Worm (Caenorhabditis elegans) whole organism, dauer: ENCODE data around the gene gyg-1.

Experiments used
- unc-62 ChIP-seq: sonication (generic microtip); optimal IDR thresholded peaks from 2 replicates; lab custom pipeline; 2017; ENCODE audit warnings: missing biosample characterization, missing genetic modification reagents, missing genetic modification characterization

The gyg-1 gene

DNA sequence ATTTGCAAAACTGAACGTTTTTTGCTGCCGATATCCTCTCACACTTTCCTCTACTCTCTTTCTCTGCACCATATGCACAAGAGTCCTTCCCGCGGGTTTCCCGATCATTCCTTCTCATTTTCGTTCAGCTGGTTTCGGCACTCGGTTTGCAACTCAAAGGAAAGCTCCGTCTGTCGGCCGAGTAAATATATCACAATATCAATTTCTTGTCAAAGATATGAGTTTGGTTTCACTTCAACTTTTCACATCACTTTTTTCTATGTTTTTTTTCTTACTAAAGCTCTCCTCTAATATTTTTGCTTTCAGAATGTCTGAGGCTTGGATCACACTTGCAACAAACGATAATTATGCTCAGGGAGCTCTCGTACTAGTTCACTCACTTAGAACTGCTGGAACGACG is at the start of gene gyg-1:
Gene gyg-1, plus strand, starts transcription at position 301 of the 400 bp plus-strand sequence.
- no peak for TF ChIP-seq unc-62 (GFP tag; lab: Kevin White, UChicago)

DNA sequence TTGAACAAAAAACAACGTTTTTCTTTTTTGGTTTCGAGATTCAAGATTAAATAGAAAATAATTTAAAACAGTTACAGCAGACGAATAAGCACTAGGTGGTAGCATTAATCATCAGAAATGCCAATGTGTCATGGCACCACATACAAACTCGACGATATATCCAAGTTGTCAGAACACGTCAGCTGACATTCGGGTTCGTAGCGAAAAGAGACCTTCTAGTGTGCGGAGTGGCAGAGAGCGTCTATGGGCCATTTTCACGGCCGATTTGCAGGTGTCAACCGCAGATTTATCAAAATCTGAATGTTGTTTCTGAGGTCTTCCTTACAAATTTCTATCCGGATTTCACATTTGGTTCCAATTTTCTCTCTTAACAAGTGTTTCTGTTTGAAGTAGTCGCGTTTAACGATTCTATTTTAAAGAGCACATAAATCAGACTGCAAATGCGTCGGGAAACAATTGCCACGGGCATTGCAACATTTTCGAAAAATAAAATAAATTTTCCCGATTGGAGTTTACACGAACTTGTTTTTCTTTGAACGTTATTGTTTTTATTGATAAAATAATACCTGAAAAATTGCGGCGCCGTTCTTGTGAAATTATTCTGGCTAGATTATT is 49.3 kb upstream of the gyg-1 start:
- no peak for TF ChIP-seq unc-62 (GFP tag; lab: Kevin White, UChicago)

DNA sequence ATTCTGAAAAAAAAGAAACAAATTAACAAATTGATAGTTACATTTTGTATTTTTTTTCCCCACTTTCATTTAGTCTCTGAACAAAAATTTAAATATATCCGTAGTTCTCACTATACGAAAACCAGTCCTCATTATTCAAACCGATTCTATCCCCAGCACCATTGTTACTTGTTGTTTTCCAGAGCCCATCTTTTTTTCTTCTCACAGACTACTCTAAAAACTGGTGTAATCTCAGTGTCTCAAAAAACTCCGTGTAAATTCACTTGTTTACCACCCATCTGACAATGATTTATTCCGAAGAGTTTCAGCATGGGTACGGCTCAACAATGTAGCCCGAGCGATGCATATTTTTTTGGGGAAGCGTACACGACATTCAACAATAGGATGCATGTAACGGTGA is 48.4 kb upstream of the gyg-1 start, which contains the start of gene C12D12.3:
Gene C12D12.3, plus strand, starts transcription at position 301 of the 400 bp plus-strand sequence.
- TF ChIP-seq unc-62 (GFP tag; lab: Kevin White, UChicago) = no peak

DNA sequence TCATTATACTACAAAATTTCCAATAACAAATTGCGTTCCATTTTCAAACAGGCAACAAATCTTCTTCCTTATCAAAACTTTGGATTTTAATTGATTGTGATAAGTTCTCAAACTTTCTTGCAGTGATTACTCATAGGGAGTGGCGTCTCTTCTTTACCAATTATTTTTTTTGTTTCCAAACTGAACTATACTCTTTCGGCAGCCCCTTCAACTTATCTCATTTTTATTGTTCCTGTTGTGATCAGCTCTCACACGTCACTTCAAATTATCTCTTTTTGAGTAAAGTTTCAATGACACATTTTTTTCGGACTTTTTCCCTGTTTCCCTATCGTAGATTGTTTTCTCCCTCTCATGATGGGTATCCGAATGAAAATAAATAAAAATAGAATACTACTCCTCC is 45.0 kb upstream of the gyg-1 start:
- TF ChIP-seq unc-62 (GFP tag; lab: Kevin White, UChicago) = no peak

DNA sequence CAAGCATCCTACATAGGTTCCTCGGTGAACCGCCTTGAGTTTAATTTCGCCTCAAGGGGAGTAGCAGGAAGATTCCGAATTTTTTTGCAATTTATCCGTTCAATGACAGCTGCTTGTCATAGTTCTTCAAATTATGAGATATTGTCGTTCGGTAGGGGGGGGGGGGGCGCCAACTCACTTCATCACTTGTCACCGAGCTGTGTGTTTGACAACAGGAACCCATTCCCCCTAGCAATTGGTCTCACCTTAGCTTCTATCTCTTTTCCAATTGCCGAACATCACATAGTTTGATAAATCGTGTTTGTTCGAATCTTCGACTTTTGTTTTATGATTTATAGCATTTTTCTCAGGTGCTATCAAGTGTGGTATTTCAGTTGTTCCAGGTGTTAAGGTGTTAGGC is 42.8 kb upstream of the gyg-1 start:
- TF ChIP-seq unc-62 (GFP tag; lab: Kevin White, UChicago) = no peak

DNA sequence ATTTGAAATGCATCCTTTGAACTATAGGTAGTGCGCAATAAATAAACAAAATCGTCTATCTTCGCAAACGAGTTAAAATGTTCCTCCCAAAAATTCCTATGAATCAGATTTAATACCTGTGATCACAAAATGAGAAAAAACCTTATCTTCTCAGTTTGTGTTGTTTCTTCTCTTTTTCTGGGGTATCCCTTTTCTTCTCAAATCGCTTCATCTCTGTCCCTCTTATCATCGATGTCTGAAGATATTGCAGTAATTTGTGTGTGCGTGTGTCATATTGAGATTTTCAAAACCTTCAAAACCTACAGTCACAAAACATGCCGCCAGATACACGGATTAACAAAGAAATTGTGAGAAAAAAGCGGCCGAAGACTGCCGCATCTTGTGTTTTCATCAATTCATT is 41.7 kb upstream of the gyg-1 start, which contains the start of gene glt-1:
Gene glt-1, plus strand, starts transcription at position 251 of the 400 bp plus-strand sequence.
- no peak for TF ChIP-seq unc-62 (GFP tag; lab: Kevin White, UChicago)

DNA sequence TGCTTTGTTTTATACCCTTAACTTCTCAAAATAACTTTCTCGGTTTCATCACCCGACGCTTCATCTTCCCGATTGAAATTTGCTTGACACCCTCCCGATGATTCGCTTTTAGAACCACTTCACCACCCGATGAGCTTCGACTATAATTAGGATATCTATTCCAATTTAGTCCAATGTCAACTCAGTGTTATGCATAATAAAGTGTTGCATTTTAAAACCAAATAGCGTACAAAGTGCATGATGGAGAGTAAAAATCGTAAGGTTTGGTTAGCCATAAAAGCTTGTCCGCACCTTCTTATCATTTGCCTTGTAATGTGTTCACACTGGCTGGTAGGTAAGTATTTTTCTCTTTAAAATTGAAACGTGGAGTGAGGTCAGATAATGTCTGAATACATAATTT is 38.5 kb upstream of the gyg-1 start, which contains the start of gene C12D12.1:
Gene C12D12.1, plus strand, starts transcription at position 301 of the 400 bp plus-strand sequence.
- no peak for TF ChIP-seq unc-62 (GFP tag; lab: Kevin White, UChicago)

DNA sequence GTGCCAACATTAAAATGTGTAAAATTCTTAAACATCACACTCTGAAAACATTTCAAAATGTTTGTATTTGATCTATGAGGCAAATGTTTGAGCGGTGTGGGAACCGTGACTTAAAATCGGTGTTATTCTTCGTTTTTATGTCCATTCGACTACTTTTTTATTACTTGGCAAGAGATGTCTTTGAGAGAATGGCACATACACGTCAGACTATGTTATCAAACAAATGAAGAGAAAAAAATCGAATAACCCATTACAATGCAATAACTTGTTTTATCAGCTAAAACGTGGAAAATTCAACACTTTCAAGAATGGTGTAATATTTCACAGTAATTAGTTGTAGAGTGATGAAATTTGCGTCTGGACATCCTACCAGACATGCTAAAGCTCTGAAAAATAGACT is 37.6 kb upstream of the gyg-1 start:
- TF ChIP-seq unc-62 (GFP tag; lab: Kevin White, UChicago) = no peak

DNA sequence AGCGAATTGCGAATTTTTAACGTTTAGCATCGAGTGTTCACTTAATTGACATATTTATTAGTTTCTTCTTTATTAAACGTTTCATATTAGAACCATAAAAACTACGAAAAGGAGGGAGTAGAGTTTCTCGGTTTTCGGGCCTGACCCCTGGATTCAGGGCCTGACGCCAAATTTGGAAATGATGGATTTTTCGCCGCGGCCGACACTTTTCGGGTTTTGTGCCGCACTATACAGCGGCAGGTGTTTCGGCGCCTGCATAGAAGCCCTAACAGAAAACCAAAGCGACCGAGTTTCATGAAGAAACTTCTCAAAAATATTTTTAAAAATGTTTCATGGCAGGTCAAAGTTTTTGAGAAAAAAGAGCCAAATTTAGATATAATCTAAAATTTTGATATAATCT is 37.1 kb upstream of the gyg-1 start:
- TF ChIP-seq unc-62 (GFP tag; lab: Kevin White, UChicago) = no peak

DNA sequence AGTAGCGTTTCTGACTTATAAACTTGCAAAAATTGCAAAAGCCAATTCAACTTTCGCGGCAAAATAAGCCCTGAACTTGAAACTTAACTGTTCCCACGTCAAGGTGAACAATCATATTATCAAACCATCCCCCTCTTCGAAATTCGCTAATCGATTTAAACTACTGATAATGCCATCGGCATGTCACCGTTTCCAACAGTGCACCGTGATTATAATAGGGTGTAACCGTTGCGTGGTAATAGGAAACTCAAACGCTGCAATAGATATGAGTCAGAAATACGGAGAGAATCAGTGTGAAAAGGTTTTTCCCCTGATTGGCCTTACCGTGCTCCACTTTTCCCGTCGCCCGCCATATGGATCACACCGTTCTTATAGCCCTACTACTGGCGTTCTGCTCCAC is 36.5 kb upstream of the gyg-1 start:
- no peak for TF ChIP-seq unc-62 (GFP tag; lab: Kevin White, UChicago)

DNA sequence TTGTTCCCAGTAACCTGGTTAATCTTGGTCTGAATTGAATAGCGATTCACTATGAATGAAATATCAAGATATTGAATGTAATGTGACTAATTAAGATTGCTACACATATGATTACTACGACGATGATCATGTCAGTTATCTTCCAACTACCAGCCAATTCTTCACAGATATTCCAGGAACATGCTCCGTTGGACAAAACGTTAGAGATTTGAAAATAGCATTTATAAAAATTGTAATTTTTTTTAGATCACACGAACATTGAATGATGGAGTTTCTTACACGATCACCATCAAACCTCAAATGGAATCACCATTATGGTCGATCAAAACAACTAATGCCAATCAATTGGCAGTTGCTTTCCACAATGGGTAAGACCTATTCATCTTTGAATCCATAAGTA is 34.4 kb upstream of the gyg-1 start:
- no peak for TF ChIP-seq unc-62 (GFP tag; lab: Kevin White, UChicago)

DNA sequence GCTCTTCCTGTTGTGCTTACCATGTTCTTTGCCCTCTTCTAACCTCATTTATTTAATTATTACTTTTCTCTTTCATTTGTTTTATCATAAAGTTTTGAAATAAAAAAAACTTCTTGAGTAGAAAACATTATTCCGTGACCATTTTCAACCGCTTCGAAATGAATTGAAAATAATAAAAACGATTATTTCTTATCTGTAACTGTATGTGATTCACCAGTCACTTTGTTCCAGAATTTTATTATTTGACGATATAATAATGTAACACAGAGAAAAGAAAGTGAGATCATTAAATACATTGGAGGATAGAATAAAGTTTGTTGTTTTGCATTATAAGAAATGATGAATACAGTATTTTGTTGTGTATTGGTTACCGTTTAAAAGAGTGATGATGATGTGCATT is 32.4 kb upstream of the gyg-1 start:
- TF ChIP-seq unc-62 (GFP tag; lab: Kevin White, UChicago) = no peak

DNA sequence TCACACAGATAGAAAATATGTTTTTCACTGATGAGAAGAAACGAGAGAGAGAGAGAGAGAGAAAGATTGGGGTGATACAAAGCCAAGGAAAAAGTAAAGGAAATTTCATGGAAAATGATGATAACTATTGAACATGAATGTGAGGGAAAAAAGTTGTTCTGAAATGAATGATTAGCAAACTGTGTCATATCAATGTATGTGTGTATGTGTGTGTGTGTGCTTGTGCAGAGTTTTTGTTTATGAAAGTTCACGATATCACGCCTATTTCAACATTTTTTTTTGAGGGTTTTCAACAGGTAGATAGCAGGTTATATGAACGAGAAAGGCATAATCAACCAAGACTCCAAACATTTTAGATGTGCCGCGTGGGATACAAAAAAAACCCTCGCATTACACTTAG is 30.9 kb upstream of the gyg-1 start:
- no peak for TF ChIP-seq unc-62 (GFP tag; lab: Kevin White, UChicago)

DNA sequence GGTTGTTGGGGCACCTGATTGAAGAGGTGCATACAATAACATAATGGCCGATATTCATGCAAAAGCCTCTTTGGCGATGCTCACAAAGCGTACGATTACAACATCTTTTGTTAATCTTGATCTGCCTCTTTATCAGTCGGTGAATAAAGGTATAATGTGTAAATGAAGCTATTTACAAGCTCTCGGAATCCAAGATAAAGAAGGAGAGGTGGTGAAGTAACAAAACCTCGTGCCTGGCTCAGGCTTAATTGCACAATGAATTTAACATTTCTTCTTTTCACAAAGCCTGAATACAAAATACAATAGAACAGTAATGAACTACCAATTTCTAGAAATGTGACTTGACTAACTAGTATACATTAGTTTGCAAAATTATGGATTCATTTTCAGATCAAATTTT is 30.2 kb upstream of the gyg-1 start:
- no peak for TF ChIP-seq unc-62 (GFP tag; lab: Kevin White, UChicago)

DNA sequence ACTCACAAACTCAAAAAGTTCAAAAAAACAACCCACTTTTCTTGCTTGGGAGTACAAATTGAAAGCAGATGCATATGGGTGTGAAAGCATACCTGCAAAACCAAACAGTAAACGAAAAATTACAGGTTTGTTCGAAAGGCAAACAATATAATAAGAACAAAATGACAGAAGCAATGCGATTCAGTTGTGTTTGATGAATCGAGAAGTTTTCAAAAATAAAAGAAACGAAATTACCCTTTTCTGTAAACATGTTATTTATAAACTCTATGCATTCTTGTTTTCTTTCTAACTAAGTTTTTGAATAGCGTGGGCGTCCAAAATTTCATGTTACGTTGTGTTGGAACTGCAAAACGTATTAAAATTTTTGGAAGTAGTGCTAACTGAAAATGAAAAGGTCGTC is 28.5 kb upstream of the gyg-1 start, which contains the start of gene sox-4:
Gene sox-4, minus strand, starts transcription at position 101 of the 400 bp plus-strand sequence.
- no peak for TF ChIP-seq unc-62 (GFP tag; lab: Kevin White, UChicago)

DNA sequence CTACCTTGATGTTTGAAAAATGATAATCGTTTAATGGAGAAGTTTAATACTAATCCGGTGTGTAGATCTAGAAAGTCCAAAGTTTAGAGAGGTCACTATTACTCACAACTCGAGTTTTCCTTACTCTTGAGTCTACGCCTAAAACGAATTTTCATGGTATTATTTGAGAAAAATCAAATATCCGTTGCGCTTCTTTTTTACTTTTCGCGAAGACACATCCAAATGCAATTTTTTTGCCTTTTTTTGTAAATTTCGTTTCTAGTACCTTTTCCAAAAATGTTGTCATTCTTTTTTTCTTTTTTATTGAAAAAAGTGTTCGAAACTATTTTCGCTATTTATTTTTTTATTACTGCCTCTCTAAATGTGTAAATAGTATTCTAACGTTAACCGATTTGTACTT is 23.7 kb upstream of the gyg-1 start:
- TF ChIP-seq unc-62 (GFP tag; lab: Kevin White, UChicago) = no peak

DNA sequence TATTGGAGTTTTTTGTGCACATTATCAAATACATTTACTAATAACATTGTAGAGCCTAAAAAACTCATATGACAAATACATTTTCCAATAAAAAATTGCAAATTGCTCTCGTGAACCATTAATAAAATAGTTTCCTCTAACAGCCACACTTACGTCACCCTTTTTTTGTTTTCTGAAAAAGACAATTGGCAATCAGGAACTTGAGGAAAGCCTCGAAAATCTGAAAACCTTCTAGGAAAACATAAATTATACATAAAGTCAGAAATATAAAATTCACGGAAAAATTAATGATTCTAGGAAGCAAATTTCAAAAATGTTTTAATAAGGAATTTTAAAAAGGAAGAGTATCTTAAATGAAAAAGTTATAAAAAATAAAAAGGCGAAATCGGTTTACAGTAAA is 20.3 kb upstream of the gyg-1 start:
- TF ChIP-seq unc-62 (GFP tag; lab: Kevin White, UChicago) = no peak
